Worm (Caenorhabditis elegans): ENCODE data around the gene T03E6.8.

DNA sequence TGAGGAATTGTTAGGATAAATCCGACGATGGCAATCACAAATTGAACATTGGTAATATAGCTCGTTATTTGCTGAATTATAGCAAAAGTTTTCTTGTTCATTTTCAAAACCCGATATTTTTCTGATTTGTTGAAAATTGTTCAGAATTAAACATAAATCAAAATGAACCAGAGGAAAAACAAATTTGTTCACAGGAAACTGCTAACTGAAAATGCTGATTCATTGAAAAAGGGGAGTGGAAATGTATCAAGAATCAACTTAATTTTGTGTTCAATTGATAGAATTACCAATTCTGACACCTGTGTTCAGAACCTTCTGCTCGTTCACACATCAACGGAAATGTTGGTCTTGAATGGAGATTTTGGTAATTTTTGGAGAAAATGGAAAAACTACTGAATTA, 40.6 kb upstream of the T03E6.8 start, which contains the start of gene srw-77:
- no peak for TF ChIP-seq unc-3 (GFP tag; conservative IDR thresholded peaks at IDR 0.05)
- TF ChIP-seq unc-3 (tag; optimal IDR thresholded peaks at IDR 0.05), result no peak
- no peak for TF ChIP-seq hlh-8 (tag; optimal IDR thresholded peaks at IDR 0.05)
- TF ChIP-seq ceh-9 (tag; optimal IDR thresholded peaks at IDR 0.05), result no peak
- no peak for TF ChIP-seq pha-4 (tag; optimal IDR thresholded peaks at IDR 0.05)
- no peak for TF ChIP-seq hlh-13 (GFP tag; optimal IDR thresholded peaks at IDR 0.05)
- no peak for TF ChIP-seq elt-2 (tag; optimal IDR thresholded peaks at IDR 0.05)
